Worm (Caenorhabditis elegans) whole organism, L1 larva: ENCODE data around the gene T24A6.1.

Experiments
- C16A3.4 ChIP-seq: fragments of 150-350 bp; optimal IDR thresholded peaks from 2 replicates; lab custom pipeline; 2014; ENCODE audit warnings: missing biosample characterization, missing genetic modification characterization
- aha-1 ChIP-seq: fragments of 150-350 bp; optimal IDR thresholded peaks from 2 replicates; lab custom pipeline; 2014; ENCODE audit warnings: missing biosample characterization, missing genetic modification characterization
- ama-1 ChIP-seq: fragments of 150-350 bp; optimal IDR thresholded peaks from 2 replicates; lab custom pipeline; 2014
- blmp-1 ChIP-seq: fragments of 150-350 bp; optimal IDR thresholded peaks from 2 replicates; lab custom pipeline; 2014; ENCODE audit warnings: missing biosample characterization, missing genetic modification characterization
- ceh-8 ChIP-seq: fragments of 200-800 bp; sonication (Bioruptor generic); optimal IDR thresholded peaks from 2 replicates; lab custom pipeline; 2018; ENCODE audit warnings: mild to moderate bottlenecking, missing genetic modification characterization, moderate library complexity, missing compliant biosample characterization
- ceh-82 ChIP-seq, 3 experiments: fragments of 150-350 bp in 1 of 3; sonication (generic microtip) in 2 of 3; optimal IDR thresholded peaks; 2 replicates each; lab custom pipeline; 2014 to 2017; ENCODE audit warnings: missing biosample characterization in 3 of 3, missing genetic modification characterization in 3 of 3
- dpl-1 ChIP-seq, 3 experiments: fragments of 150-350 bp in 2 of 3; sonication (generic microtip) in 1 of 3; optimal IDR thresholded peaks; 2 replicates each; lab custom pipeline; 2014 to 2017; ENCODE audit warnings: missing biosample characterization in 3 of 3, missing genetic modification characterization in 3 of 3, missing genetic modification reagents in 3 of 3
- dsc-1 ChIP-seq: sonication (generic microtip); optimal IDR thresholded peaks from 2 replicates; lab custom pipeline; 2016; ENCODE audit warnings: mild to moderate bottlenecking, missing genetic modification characterization, missing compliant biosample characterization
- efl-1 ChIP-seq, 4 experiments: fragments of 150-350 bp; optimal IDR thresholded peaks in 3 of 4; peaks in 1 of 4; 1 replicate in 1 of 4; 2 replicates in 3 of 4; lab custom pipeline; 2014; ENCODE audit warnings: missing biosample characterization in 2 of 4, missing genetic modification characterization in 2 of 4, missing genetic modification reagents in 2 of 4
- elt-3 ChIP-seq, 6 experiments: fragments of 150-350 bp in 1 of 6; sonication (generic microtip); optimal IDR thresholded peaks; 2 replicates each; lab custom pipeline; 2017 to 2018; ENCODE audit warnings: missing biosample characterization in 6 of 6, missing genetic modification characterization in 6 of 6, inconsistent platforms in 1 of 6
- ets-5 ChIP-seq: fragments of 200-800 bp; sonication (Bioruptor generic); IDR thresholded peaks from 2 replicates; pipeline ENCODE4 v1.3.6; 2022; ENCODE audit warnings: missing genetic modification characterization, missing compliant biosample characterization
- fkh-4 ChIP-seq: sonication (generic microtip); optimal IDR thresholded peaks from 2 replicates; lab custom pipeline; 2016; ENCODE audit warnings: missing compliant biosample characterization, missing genetic modification characterization, borderline replicate concordance
- fos-1 ChIP-seq: fragments of 150-350 bp; optimal IDR thresholded peaks from 2 replicates; lab custom pipeline; 2014; ENCODE audit warnings: missing biosample characterization, missing genetic modification characterization
- grh-1 ChIP-seq: fragments of 200-800 bp; sonication (Bioruptor generic); IDR thresholded peaks from 2 replicates; pipeline ENCODE4 v1.3.6; 2022; ENCODE audit warnings: missing genetic modification reagents, missing genetic modification characterization, missing compliant biosample characterization
- hpl-2 ChIP-seq: fragments of 150-350 bp; optimal IDR thresholded peaks from 2 replicates; lab custom pipeline; 2014; ENCODE audit warnings: missing biosample characterization, missing genetic modification reagents, missing genetic modification characterization
- irx-1 ChIP-seq: sonication (generic microtip); optimal IDR thresholded peaks from 2 replicates; lab custom pipeline; 2016; ENCODE audit warnings: missing genetic modification characterization, missing compliant biosample characterization
- jun-1 ChIP-seq: fragments of 150-350 bp; optimal IDR thresholded peaks from 2 replicates; lab custom pipeline; 2014; ENCODE audit warnings: missing biosample characterization, missing genetic modification reagents, missing genetic modification characterization
- lin-14 ChIP-seq: fragments of 200-800 bp; sonication (Bioruptor generic); optimal IDR thresholded peaks from 2 replicates; lab custom pipeline; 2018; ENCODE audit warnings: mild to moderate bottlenecking, missing genetic modification characterization, moderate library complexity, missing compliant biosample characterization
- lin-35 ChIP-seq, 2 experiments: fragments of 150-350 bp; optimal IDR thresholded peaks; 2 replicates each; lab custom pipeline; 2014; ENCODE audit warnings: missing biosample characterization in 2 of 2, missing genetic modification characterization in 2 of 2, missing genetic modification reagents in 2 of 2
- lin-39 ChIP-seq: fragments of 150-350 bp; optimal IDR thresholded peaks from 2 replicates; lab custom pipeline; 2014; ENCODE audit warnings: missing biosample characterization, missing genetic modification reagents, missing genetic modification characterization
- lir-3 ChIP-seq: sonication (generic microtip); optimal IDR thresholded peaks from 2 replicates; lab custom pipeline; 2016; ENCODE audit warnings: mild to moderate bottlenecking, missing genetic modification characterization, moderate library complexity, missing compliant biosample characterization; ENCODE audit not compliant: poor library complexity
- lsy-2 ChIP-seq, 2 experiments: fragments of 150-350 bp; optimal IDR thresholded peaks; 2 replicates each; lab custom pipeline; 2014; ENCODE audit warnings: missing biosample characterization in 2 of 2, missing genetic modification characterization in 2 of 2
- mab-9 ChIP-seq: fragments of 200-800 bp; sonication (Bioruptor generic); IDR thresholded peaks from 2 replicates; pipeline ENCODE4 v1.3.6; 2022; ENCODE audit warnings: missing genetic modification reagents, missing genetic modification characterization, missing compliant biosample characterization
- mep-1 ChIP-seq: fragments of 150-350 bp; optimal IDR thresholded peaks from 2 replicates; lab custom pipeline; 2014; ENCODE audit warnings: missing biosample characterization, missing genetic modification characterization
- nhr-11 ChIP-seq: fragments of 150-350 bp; optimal IDR thresholded peaks from 2 replicates; lab custom pipeline; 2014; ENCODE audit warnings: missing biosample characterization, missing genetic modification characterization
- nhr-12 ChIP-seq: sonication (generic microtip); optimal IDR thresholded peaks from 2 replicates; lab custom pipeline; 2017; ENCODE audit warnings: missing biosample characterization, missing genetic modification characterization
- nhr-19 ChIP-seq: fragments of 200-800 bp; sonication (Bioruptor generic); conservative IDR thresholded peaks from 2 replicates; pipeline ENCODE4 v1.3.6; 2022; ENCODE audit warnings: missing genetic modification characterization, missing compliant biosample characterization
- nhr-20 ChIP-seq: sonication (generic microtip); optimal IDR thresholded peaks from 2 replicates; lab custom pipeline; 2016; ENCODE audit warnings: mild to moderate bottlenecking, missing genetic modification characterization, missing compliant biosample characterization
- nhr-71 ChIP-seq: sonication (generic microtip); optimal IDR thresholded peaks from 2 replicates; lab custom pipeline; 2016; ENCODE audit warnings: mild to moderate bottlenecking, missing genetic modification characterization, moderate library complexity, missing compliant biosample characterization
- nhr-85 ChIP-seq: sonication (generic microtip); peaks from one replicate; lab custom pipeline; 2016; ENCODE audit warnings: missing genetic modification characterization, inconsistent platforms, missing compliant biosample characterization
- nhr-90 ChIP-seq: sonication (generic microtip); optimal IDR thresholded peaks from 2 replicates; lab custom pipeline; 2016; ENCODE audit warnings: mild to moderate bottlenecking, missing genetic modification characterization, missing compliant biosample characterization; ENCODE audit not compliant: poor library complexity
- rnt-1 ChIP-seq: sonication (generic microtip); optimal IDR thresholded peaks from 2 replicates; lab custom pipeline; 2016; ENCODE audit warnings: mild to moderate bottlenecking, missing genetic modification characterization, moderate library complexity, missing compliant biosample characterization
- snu-23 ChIP-seq: sonication (generic microtip); optimal IDR thresholded peaks from 2 replicates; lab custom pipeline; 2016; ENCODE audit warnings: missing genetic modification characterization, missing compliant biosample characterization
- sup-37 ChIP-seq: fragments of 200-800 bp; sonication (Bioruptor generic); optimal IDR thresholded peaks from 2 replicates; lab custom pipeline; 2018; ENCODE audit warnings: mild to moderate bottlenecking, missing genetic modification characterization, missing compliant biosample characterization
- swsn-7 ChIP-seq: sonication (generic microtip); optimal IDR thresholded peaks from 2 replicates; lab custom pipeline; 2016; ENCODE audit warnings: missing genetic modification characterization, missing compliant biosample characterization
- tbx-2 ChIP-seq: sonication (generic microtip); optimal IDR thresholded peaks from 2 replicates; lab custom pipeline; 2016; ENCODE audit warnings: missing genetic modification characterization, missing compliant biosample characterization
- unc-130 ChIP-seq: fragments of 150-350 bp; optimal IDR thresholded peaks from 2 replicates; lab custom pipeline; 2017; ENCODE audit warnings: missing biosample characterization, missing genetic modification characterization, inconsistent platforms
- unc-30 ChIP-seq: sonication (generic microtip); optimal IDR thresholded peaks from 2 replicates; lab custom pipeline; 2017; ENCODE audit warnings: missing biosample characterization, missing genetic modification characterization
- unc-62 ChIP-seq: fragments of 150-350 bp; optimal IDR thresholded peaks from 2 replicates; lab custom pipeline; 2014; ENCODE audit warnings: missing biosample characterization, missing genetic modification reagents, missing genetic modification characterization
- vab-15 ChIP-seq: sonication (generic microtip); optimal IDR thresholded peaks from 2 replicates; lab custom pipeline; 2017; ENCODE audit warnings: missing genotype, mild to moderate bottlenecking, missing genetic modification characterization, missing compliant biosample characterization
- xbp-1 ChIP-seq: sonication (generic microtip); optimal IDR thresholded peaks from 2 replicates; lab custom pipeline; 2016; ENCODE audit warnings: missing genetic modification characterization, missing compliant biosample characterization
- zip-4 ChIP-seq: fragments of 200-800 bp; sonication (Bioruptor generic); optimal IDR thresholded peaks from 2 replicates; lab custom pipeline; 2018; ENCODE audit warnings: mild to moderate bottlenecking, missing genetic modification characterization, moderate library complexity, missing compliant biosample characterization

Gene T24A6.1

DNA sequence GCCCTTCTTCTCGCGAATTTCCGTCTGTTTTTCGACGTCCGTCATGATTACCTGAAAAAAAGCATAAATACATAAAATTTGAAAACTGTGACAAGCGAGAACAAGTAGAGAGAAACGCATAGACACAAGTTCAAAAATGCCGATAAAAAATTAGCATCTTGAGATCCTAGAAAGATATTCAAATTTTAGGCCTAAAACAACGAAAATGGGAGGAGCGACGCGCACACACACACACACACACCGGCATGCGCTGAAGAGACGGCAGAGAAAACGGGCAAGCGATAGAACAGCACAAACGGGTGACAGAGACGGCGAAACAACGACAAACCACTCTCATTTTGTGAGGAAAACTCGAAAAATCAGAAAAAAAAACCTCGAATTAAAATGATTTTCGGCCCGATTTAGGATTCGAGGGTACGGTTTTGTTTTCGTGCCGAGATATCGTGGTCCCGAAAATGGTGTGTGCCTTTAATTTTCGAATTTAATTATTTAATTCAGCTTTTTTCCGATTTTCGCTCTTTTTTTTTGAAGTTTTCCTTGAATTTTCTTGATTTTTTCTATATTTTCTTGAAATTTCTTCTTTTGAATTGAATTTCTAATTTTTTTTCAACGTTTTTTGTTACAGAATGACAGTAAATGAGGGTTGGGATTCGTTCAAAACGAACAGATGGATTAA, 27.3 kb downstream of the T24A6.1 start, which contains the start of the genes rpl-11.1 and T22F3.2 (continued):
- TF ChIP-seq ceh-8 (GFP tag; lab: Kevin White, UChicago) (no peak), ets-5 (GFP tag; lab: Robert Waterston, UW) (no peak), lin-14 (GFP tag; lab: Kevin White, UChicago) (peak; percentile 32), grh-1 (no peak), fkh-4 (tag; lab: Kevin White, UChicago) (no peak), elt-3 (tag; optimal IDR thresholded peaks at IDR 0.05; lab: Kevin White, UChicago) (peak in 1 of 6 experiments; percentile 7), mab-9 (GFP tag; lab: Robert Waterston, UW) (no peak), unc-30 (tag; lab: Kevin White, UChicago) (no peak), nhr-11 (tag; lab: Kevin White, UChicago) (no peak), vab-15 (tag; lab: Kevin White, UChicago) (no peak), blmp-1 (tag; lab: Kevin White, UChicago) (no peak), nhr-90 (tag; lab: Kevin White, UChicago) (no peak), fos-1 (tag; lab: Kevin White, UChicago) (no peak), aha-1 (tag; lab: Kevin White, UChicago) (no peak), hpl-2 (GFP tag; lab: Kevin White, UChicago) (no peak), lsy-2 (tag; optimal IDR thresholded peaks at IDR 0.05; lab: Kevin White, UChicago) (peak in 1 of 2 experiments; percentile 30), swsn-7 (tag; lab: Kevin White, UChicago) (no peak), lin-39 (tag; lab: Kevin White, UChicago) (no peak), nhr-85 (tag; lab: Kevin White, UChicago) (peak; percentile 58)

DNA sequence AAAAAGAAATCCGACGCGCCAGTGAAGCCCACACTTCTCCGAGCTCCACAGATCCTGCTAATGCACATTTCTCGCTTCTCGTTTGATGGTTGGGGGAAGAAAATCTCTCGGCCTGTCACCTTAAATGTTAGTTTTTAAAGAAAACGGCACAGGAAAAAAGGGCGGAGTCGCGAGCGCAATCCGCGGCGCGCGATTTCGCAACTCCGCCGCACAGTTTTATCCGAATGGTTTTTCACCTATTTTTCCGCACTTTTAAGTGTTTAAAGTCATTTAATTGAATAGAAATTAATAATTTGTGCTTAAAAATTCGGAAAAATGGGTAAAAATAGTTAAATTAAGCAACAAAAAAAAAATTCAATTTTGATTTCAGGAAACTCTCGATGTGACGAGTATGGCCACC, 28.8 kb downstream of the T24A6.1 start:
- TF ChIP-seq lir-3 (tag; lab: Kevin White, UChicago), result no peak
- TF ChIP-seq jun-1 (tag; lab: Kevin White, UChicago), result no peak
- TF ChIP-seq xbp-1 (tag; lab: Kevin White, UChicago), result peak; percentile 32
- TF ChIP-seq snu-23 (GFP tag; lab: Kevin White, UChicago), result peak; percentile 21
- TF ChIP-seq unc-62 (GFP tag; lab: Kevin White, UChicago), result no peak
- TF ChIP-seq lin-35 (GFP tag; optimal IDR thresholded peaks at IDR 0.05; lab: Kevin White, UChicago), result peak; percentile 13 to 20
- peak in 1 of 2 experiments; percentile 34 for TF ChIP-seq efl-1 (optimal IDR thresholded peaks at IDR 0.05; lab: Kevin White, UChicago)
- TF ChIP-seq efl-1 (GFP tag; optimal IDR thresholded peaks at IDR 0.05 in 1 of 2; lab: Kevin White, UChicago), result peak in 1 of 2 experiments; percentile 88
- TF ChIP-seq dpl-1 (GFP tag; optimal IDR thresholded peaks at IDR 0.05; lab: Kevin White, UChicago), result peak; percentile 10 to 16 (median 15)
- no peak for TF ChIP-seq unc-30 (tag; lab: Kevin White, UChicago)
- peak; percentile 1 for TF ChIP-seq zip-4 (GFP tag; lab: Kevin White, UChicago)
- no peak for TF ChIP-seq ets-5 (GFP tag; lab: Robert Waterston, UW)
- peak; percentile 47 for TF ChIP-seq swsn-7 (tag; lab: Kevin White, UChicago)
- peak; percentile 36 for TF ChIP-seq nhr-85 (tag; lab: Kevin White, UChicago)
- peak; percentile 19 to 38 for TF ChIP-seq lsy-2 (tag; optimal IDR thresholded peaks at IDR 0.05; lab: Kevin White, UChicago)
- peak; percentile 21 for TF ChIP-seq lin-14 (GFP tag; lab: Kevin White, UChicago)
- no peak for TF ChIP-seq irx-1 (tag; lab: Kevin White, UChicago)
- peak; percentile 38 for TF ChIP-seq nhr-19 (GFP tag; lab: Robert Waterston, UW)
- no peak for TF ChIP-seq sup-37 (GFP tag; lab: Kevin White, UChicago)
- no peak for TF ChIP-seq nhr-12 (tag; lab: Kevin White, UChicago)
- peak; percentile 6 for TF ChIP-seq dsc-1 (tag; lab: Kevin White, UChicago)
- TF ChIP-seq C16A3.4 (tag; lab: Kevin White, UChicago), result peak; percentile 14
- TF ChIP-seq unc-130, result peak; percentile 20
- peak in 2 of 3 experiments; percentile 14 to 21 for TF ChIP-seq ceh-82 (tag; optimal IDR thresholded peaks at IDR 0.05; lab: Kevin White, UChicago)
- peak; percentile 12 for TF ChIP-seq tbx-2 (tag; lab: Kevin White, UChicago)
- TF ChIP-seq nhr-71, result peak; percentile 48
- no peak for TF ChIP-seq mep-1 (tag; lab: Kevin White, UChicago)
- TF ChIP-seq nhr-20 (tag; lab: Kevin White, UChicago), result peak; percentile 29
- TF ChIP-seq ama-1, result no peak
- TF ChIP-seq rnt-1, result peak; percentile 30
- TF ChIP-seq, all 84 proteins: peak for 19
